Worm (Caenorhabditis elegans) whole organism, young adult: Measurements from ENCODE around the gene frm-2.
A peak's percentile ranks its signal among the peaks of the same experiment; 100 is the strongest.

Source experiments
- B0019.2 ChIP-seq: fragments of 200-800 bp; sonication (Bioruptor generic); conservative IDR thresholded peaks from 2 replicates; pipeline ENCODE4 v1.3.6; 2022; ENCODE audit warnings: missing genetic modification reagents, missing genetic modification characterization, missing compliant biosample characterization
- B0035.1 ChIP-seq: sonication (generic microtip); optimal IDR thresholded peaks from 2 replicates; lab custom pipeline; 2016; ENCODE audit warnings: missing genetic modification characterization, mild to moderate bottlenecking, missing compliant biosample characterization, missing genotype, missing genetic modification reagents
- B0336.3 ChIP-seq: fragments of 200-800 bp; sonication (Bioruptor generic); IDR thresholded peaks from 2 replicates; pipeline ENCODE4 v1.3.6; 2022; ENCODE audit warnings: missing genetic modification characterization, missing compliant biosample characterization
- C06A6.2 ChIP-seq: fragments of 200-800 bp; sonication (Bioruptor generic); conservative IDR thresholded peaks from 2 replicates; pipeline ENCODE4 v1.3.6; 2022; ENCODE audit warnings: missing genetic modification characterization, missing compliant biosample characterization
- C17E4.6 ChIP-seq: fragments of 200-800 bp; sonication (Bioruptor generic); IDR thresholded peaks from 2 replicates; pipeline ENCODE4 v1.3.6; 2022; ENCODE audit warnings: missing genetic modification reagents, missing genetic modification characterization, missing compliant biosample characterization
- F33H1.4 ChIP-seq: fragments of 200-800 bp; sonication (Bioruptor generic); IDR thresholded peaks from 2 replicates; pipeline ENCODE4 v1.3.6; 2022; ENCODE audit warnings: missing genetic modification reagents, missing genetic modification characterization, missing compliant biosample characterization
- F37B4.10 ChIP-seq: fragments of 200-800 bp; sonication (Bioruptor generic); IDR thresholded peaks from 2 replicates; pipeline ENCODE4 v1.3.6; 2022; ENCODE audit warnings: missing genetic modification characterization, missing compliant biosample characterization
- F39B2.1 ChIP-seq: fragments of 200-800 bp; sonication (Bioruptor generic); IDR thresholded peaks from 2 replicates; pipeline ENCODE4 v1.3.6; 2022; ENCODE audit warnings: missing genetic modification reagents, missing genetic modification characterization, missing compliant biosample characterization
- Y53F4B.3 ChIP-seq: fragments of 200-800 bp; sonication (Bioruptor generic); IDR thresholded peaks from 2 replicates; pipeline ENCODE4 v1.3.6; 2022; ENCODE audit warnings: missing genetic modification reagents, missing genetic modification characterization, missing compliant biosample characterization
- Y67H2A.10 ChIP-seq: fragments of 200-800 bp; sonication (Bioruptor generic); conservative IDR thresholded peaks from 2 replicates; pipeline ENCODE4 v1.3.6; 2022; ENCODE audit warnings: missing genetic modification reagents, missing genetic modification characterization, missing compliant biosample characterization
- ama-1 ChIP-seq, 3 experiments: fragments of 150-350 bp in 1 of 3; sonication (generic microtip) in 2 of 3; optimal IDR thresholded peaks; 2 replicates each; lab custom pipeline; 2014 to 2018; ENCODE audit warnings: missing biosample characterization in 2 of 3, missing genetic modification characterization in 2 of 3, missing genetic modification reagents in 2 of 3
- atf-7 ChIP-seq: sonication (generic microtip); optimal IDR thresholded peaks from 2 replicates; lab custom pipeline; 2017; ENCODE audit warnings: mild to moderate bottlenecking, missing genetic modification characterization, missing compliant biosample characterization
- bed-2 ChIP-seq: fragments of 200-800 bp; sonication (Bioruptor generic); IDR thresholded peaks from 2 replicates; pipeline ENCODE4 v1.3.6; 2022; ENCODE audit warnings: missing genetic modification reagents, missing genetic modification characterization, missing compliant biosample characterization
- cebp-1 ChIP-seq, 2 experiments: fragments of 200-800 bp in 1 of 2; sonication (Bioruptor generic) in 1 of 2; sonication (generic microtip) in 1 of 2; IDR thresholded peaks in 1 of 2; optimal IDR thresholded peaks in 1 of 2; 2 replicates each; pipeline versions ENCODE4 v1.3.6 to Lab custom; 2017 to 2022; ENCODE audit warnings: missing compliant biosample characterization in 2 of 2, missing genetic modification characterization in 2 of 2, mild to moderate bottlenecking in 1 of 2, missing genetic modification reagents in 1 of 2, moderate library complexity in 1 of 2
- ceh-79 ChIP-seq: sonication (generic microtip); optimal IDR thresholded peaks from 2 replicates; lab custom pipeline; 2017; ENCODE audit warnings: mild to moderate bottlenecking, missing genetic modification characterization, missing compliant biosample characterization
- chd-7 ChIP-seq: sonication (generic microtip); optimal IDR thresholded peaks from 2 replicates; lab custom pipeline; 2016; ENCODE audit warnings: mild to moderate bottlenecking, missing genetic modification characterization, moderate library complexity, missing compliant biosample characterization
- die-1 ChIP-seq: sonication (generic microtip); optimal IDR thresholded peaks from 2 replicates; lab custom pipeline; 2016; ENCODE audit warnings: missing genotype, mild to moderate bottlenecking, missing genetic modification characterization, missing compliant biosample characterization
- dpl-1 ChIP-seq: fragments of 150-350 bp; optimal IDR thresholded peaks from 2 replicates; lab custom pipeline; 2014; ENCODE audit warnings: missing biosample characterization, missing genetic modification reagents, missing genetic modification characterization
- egl-18 ChIP-seq: fragments of 200-800 bp; sonication (Bioruptor generic); IDR thresholded peaks from 2 replicates; pipeline ENCODE4 v1.3.6; 2022; ENCODE audit warnings: missing genetic modification reagents, missing genetic modification characterization, missing compliant biosample characterization
- lin-40 ChIP-seq: sonication (generic microtip); optimal IDR thresholded peaks from 2 replicates; lab custom pipeline; 2016; ENCODE audit warnings: missing genetic modification characterization, mild to moderate bottlenecking, missing compliant biosample characterization, missing genotype, missing genetic modification reagents
- lsl-1 ChIP-seq: fragments of 200-800 bp; sonication (Bioruptor generic); optimal IDR thresholded peaks from 2 replicates; lab custom pipeline; 2018; ENCODE audit warnings: mild to moderate bottlenecking, missing genetic modification characterization, moderate library complexity, missing compliant biosample characterization
- madf-10 ChIP-seq: sonication (generic microtip); optimal IDR thresholded peaks from 2 replicates; lab custom pipeline; 2016; ENCODE audit warnings: mild to moderate bottlenecking, missing genetic modification characterization, missing compliant biosample characterization
- madf-3 ChIP-seq: fragments of 200-800 bp; sonication (Bioruptor generic); IDR thresholded peaks from 2 replicates; pipeline ENCODE4 v1.3.6; 2022; ENCODE audit warnings: missing genetic modification reagents, missing genetic modification characterization, missing compliant biosample characterization
- mes-4 ChIP-seq: sonication (generic microtip); optimal IDR thresholded peaks from 2 replicates; lab custom pipeline; 2016; ENCODE audit warnings: missing genotype, missing genetic modification characterization, missing compliant biosample characterization
- nfya-2 ChIP-seq: fragments of 200-800 bp; sonication (Bioruptor generic); IDR thresholded peaks from 2 replicates; pipeline ENCODE4 v1.3.6; 2022; ENCODE audit warnings: missing genetic modification reagents, missing genetic modification characterization, missing compliant biosample characterization
- nhr-27 ChIP-seq: fragments of 200-800 bp; sonication (Bioruptor generic); optimal IDR thresholded peaks from 2 replicates; lab custom pipeline; 2018; ENCODE audit warnings: mild to moderate bottlenecking, missing genetic modification characterization, moderate library complexity, missing compliant biosample characterization
- nhr-80 ChIP-seq: sonication (generic microtip); optimal IDR thresholded peaks from 2 replicates; lab custom pipeline; 2016; ENCODE audit warnings: missing genetic modification characterization, missing compliant biosample characterization
- pbrm-1 ChIP-seq: fragments of 200-800 bp; sonication (Bioruptor generic); IDR thresholded peaks from 2 replicates; pipeline ENCODE4 v1.3.6; 2022; ENCODE audit warnings: missing genetic modification reagents, missing genetic modification characterization, missing compliant biosample characterization
- rec-8 ChIP-seq, 2 experiments: sonication (generic microtip); optimal IDR thresholded peaks; 2 replicates each; lab custom pipeline; 2016; ENCODE audit warnings: mild to moderate bottlenecking in 2 of 2, missing genetic modification characterization in 2 of 2, missing genetic modification reagents in 2 of 2, missing genotype in 2 of 2, missing biosample characterization in 1 of 2, missing compliant biosample characterization in 1 of 2, moderate library complexity in 1 of 2
- rpc-1 ChIP-seq, 2 experiments: fragments of 150-350 bp in 1 of 2; sonication (generic microtip) in 1 of 2; optimal IDR thresholded peaks; 2 replicates each; lab custom pipeline; 2014 to 2018; ENCODE audit warnings: missing biosample characterization in 1 of 2, missing genetic modification characterization in 1 of 2, missing genetic modification reagents in 1 of 2, missing genotype in 1 of 2
- unc-62 ChIP-seq: fragments of 150-350 bp; optimal IDR thresholded peaks from 2 replicates; lab custom pipeline; 2014; ENCODE audit warnings: missing biosample characterization, missing genetic modification reagents, missing genetic modification characterization
- ztf-26 ChIP-seq: sonication (generic microtip); optimal IDR thresholded peaks from 2 replicates; lab custom pipeline; 2017; ENCODE audit warnings: missing genetic modification characterization, missing compliant biosample characterization
- ztf-28 ChIP-seq: fragments of 200-800 bp; sonication (Bioruptor generic); IDR thresholded peaks from 2 replicates; pipeline ENCODE4 v1.3.6; 2022; ENCODE audit warnings: missing genetic modification reagents, missing genetic modification characterization, missing compliant biosample characterization
- ztf-3 ChIP-seq: fragments of 200-800 bp; sonication (Bioruptor generic); optimal IDR thresholded peaks from 2 replicates; lab custom pipeline; 2018; ENCODE audit warnings: mild to moderate bottlenecking, missing genetic modification characterization, missing compliant biosample characterization
- ztf-6 ChIP-seq: fragments of 200-800 bp; sonication (Bioruptor generic); IDR thresholded peaks from 2 replicates; pipeline ENCODE4 v1.3.6; 2022; ENCODE audit warnings: missing genetic modification reagents, missing genetic modification characterization, missing compliant biosample characterization

The frm-2 gene

DNA sequence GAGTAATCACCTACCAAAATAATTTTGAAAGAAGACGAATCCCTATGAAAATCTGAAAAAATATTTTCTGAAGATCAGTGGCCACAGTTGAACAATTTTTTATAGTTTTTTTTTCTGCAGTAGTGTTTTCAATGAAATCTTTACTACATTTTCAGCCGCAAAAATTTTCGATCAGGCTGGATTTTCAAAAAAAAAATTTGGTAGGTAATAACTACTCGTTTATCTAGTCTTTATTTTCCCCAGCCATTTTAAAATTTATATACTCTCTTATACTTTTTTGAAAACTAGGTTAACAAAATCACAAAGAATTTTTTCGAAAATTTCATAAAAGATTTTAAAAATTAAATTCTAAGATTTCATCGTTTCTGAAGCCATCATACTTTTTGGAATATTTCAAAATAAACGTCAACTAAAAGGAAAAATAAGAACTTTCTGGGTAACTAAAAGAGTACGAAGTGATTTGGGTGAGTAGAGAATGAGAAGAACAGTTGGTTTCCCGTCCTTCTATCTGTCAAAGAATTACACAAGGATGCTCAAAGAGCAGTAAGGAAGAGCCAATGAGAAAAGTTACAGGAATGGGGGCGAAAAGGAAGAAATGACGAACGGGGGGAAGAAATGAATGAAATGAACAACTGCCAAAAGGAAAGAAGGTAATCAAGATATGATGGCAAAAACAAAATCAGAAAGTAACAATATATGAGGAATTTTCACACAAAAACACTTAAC is 6.8 kb downstream of the frm-2 start, which contains the start of gene mlp-1:
Gene mlp-1, minus strand, starts transcription at position 51 of the 726 bp plus-strand sequence.
- no peak for TF ChIP-seq B0035.1
- TF ChIP-seq chd-7 (tag; lab: Kevin White, UChicago): no peak
- no peak for TF ChIP-seq cebp-1 (GFP tag; IDR thresholded peaks at IDR 0.05; lab: Robert Waterston, UW)
- TF ChIP-seq cebp-1 (tag; optimal IDR thresholded peaks at IDR 0.05; lab: Kevin White, UChicago): no peak
- no peak for TF ChIP-seq ztf-6 (GFP tag; lab: Robert Waterston, UW)
- no peak for TF ChIP-seq lin-40 (tag; lab: Kevin White, UChicago)
- no peak for TF ChIP-seq Y67H2A.10 (GFP tag; lab: Robert Waterston, UW)
- TF ChIP-seq madf-3: no peak
- no peak for TF ChIP-seq madf-10 (tag; lab: Kevin White, UChicago)
- no peak for TF ChIP-seq die-1 (tag; lab: Kevin White, UChicago)
- TF ChIP-seq ztf-26: no peak
- TF ChIP-seq egl-18 (GFP tag; lab: Robert Waterston, UW): no peak
- TF ChIP-seq F39B2.1 (GFP tag; lab: Robert Waterston, UW): no peak
- no peak for TF ChIP-seq unc-62
- TF ChIP-seq lsl-1 (GFP tag; lab: Kevin White, UChicago): no peak
- no peak for TF ChIP-seq mes-4 (tag; lab: Kevin White, UChicago)
- no peak for TF ChIP-seq C17E4.6 (GFP tag; lab: Robert Waterston, UW)
- TF ChIP-seq rpc-1 (optimal IDR thresholded peaks at IDR 0.05; lab: Kevin White, UChicago): no peak
- no peak for TF ChIP-seq rpc-1 (tag; optimal IDR thresholded peaks at IDR 0.05; lab: Kevin White, UChicago)

DNA sequence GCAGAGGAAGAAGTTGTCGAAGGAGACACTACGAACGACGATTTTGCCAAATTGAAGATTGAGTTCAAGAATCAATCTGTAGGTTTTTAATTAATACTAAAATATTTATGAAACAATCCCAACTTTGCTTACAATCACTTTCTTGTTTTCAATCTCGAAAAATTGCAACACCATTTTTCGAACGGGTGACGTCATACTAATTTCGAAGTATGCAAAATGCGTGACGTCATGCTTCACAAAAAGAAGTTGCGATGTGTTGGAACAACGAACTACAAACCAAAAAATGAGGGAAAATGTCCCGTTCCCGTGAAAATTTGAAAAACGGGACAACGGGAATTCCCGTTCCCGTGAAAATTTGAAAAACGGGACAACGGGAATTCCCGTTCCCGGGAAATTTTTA is 14.3 kb downstream of the frm-2 start:
- no peak for TF ChIP-seq C06A6.2
- no peak for TF ChIP-seq nhr-27 (tag; lab: Kevin White, UChicago)
- TF ChIP-seq Y53F4B.3 (GFP tag; lab: Robert Waterston, UW): no peak
- no peak for TF ChIP-seq rec-8 (tag; optimal IDR thresholded peaks at IDR 0.05; lab: Kevin White, UChicago)
- no peak for TF ChIP-seq ceh-79
- no peak for TF ChIP-seq F37B4.10 (GFP tag; lab: Robert Waterston, UW)
- no peak for TF ChIP-seq ztf-26
- no peak for TF ChIP-seq ztf-3
- TF ChIP-seq rpc-1 (optimal IDR thresholded peaks at IDR 0.05; lab: Kevin White, UChicago): no peak
- no peak for TF ChIP-seq rpc-1 (tag; optimal IDR thresholded peaks at IDR 0.05; lab: Kevin White, UChicago)
- no peak for TF ChIP-seq nfya-2
- no peak for TF ChIP-seq ztf-28 (GFP tag; lab: Robert Waterston, UW)
- TF ChIP-seq bed-2 (GFP tag; lab: Robert Waterston, UW): no peak
- no peak for TF ChIP-seq F33H1.4 (GFP tag; lab: Robert Waterston, UW)

DNA sequence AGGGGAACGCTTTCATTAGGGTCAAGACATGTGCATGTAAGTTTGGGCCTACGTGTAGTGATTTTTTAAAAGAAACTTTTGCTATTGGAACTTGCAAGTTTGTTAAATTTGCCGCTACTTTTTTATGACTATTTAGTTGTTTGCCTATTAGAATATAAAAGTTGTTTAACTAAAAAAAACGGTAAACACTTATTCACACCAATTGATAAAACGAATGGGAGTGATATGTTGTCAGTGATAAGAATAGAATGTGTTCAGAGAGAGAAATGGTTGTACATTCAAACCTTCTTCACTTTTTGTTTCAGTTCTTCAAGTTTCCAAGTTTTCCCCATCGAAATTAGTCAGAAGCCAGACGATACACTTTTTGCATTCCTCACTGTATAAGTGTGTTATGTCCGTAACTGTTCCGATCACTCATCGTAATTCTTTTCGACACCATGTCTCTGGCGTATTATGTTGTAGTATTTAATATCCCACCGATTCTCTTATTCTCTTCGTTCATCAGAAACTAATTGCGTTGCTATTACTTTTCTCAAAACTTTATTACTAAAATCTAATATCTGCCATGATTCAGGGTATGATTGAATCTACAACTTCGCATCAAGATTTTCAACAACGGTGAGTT is 16.0 kb downstream of the frm-2 start, which contains the start of gene dct-6:
Gene dct-6, plus strand, starts transcription at position 575 of the 625 bp plus-strand sequence.
- TF ChIP-seq nhr-80 (tag; lab: Kevin White, UChicago) (peak; percentile 41), atf-7 (tag; lab: Kevin White, UChicago) (no peak), dpl-1 (no peak)

ce11 chrIII:5965368-5965767 is 16.6 kb downstream of the frm-2 start:
- TF ChIP-seq B0019.2 (GFP tag; lab: Robert Waterston, UW) (no peak), pbrm-1 (GFP tag; lab: Robert Waterston, UW) (no peak), rec-8 (tag; optimal IDR thresholded peaks at IDR 0.05; lab: Kevin White, UChicago) (no peak), ama-1 (optimal IDR thresholded peaks at IDR 0.05; lab: Kevin White, UChicago) (no peak), ama-1 (GFP tag; optimal IDR thresholded peaks at IDR 0.05; lab: Kevin White, UChicago) (no peak), ztf-26 (no peak), B0336.3 (GFP tag; lab: Robert Waterston, UW) (no peak), dpl-1 (no peak)
